Worm (Caenorhabditis elegans) whole organism, L4/young adult: ENCODE results near the gene R07E4.5.

ENCODE experiments used
- W03F9.2 ChIP-seq: fragments of 150-350 bp; optimal IDR thresholded peaks from 2 replicates; lab custom pipeline; 2014; ENCODE audit warnings: missing biosample characterization, missing genetic modification characterization
- dao-5 ChIP-seq: sonication (generic microtip); optimal IDR thresholded peaks from 2 replicates; lab custom pipeline; 2016; ENCODE audit warnings: missing genotype, missing genetic modification characterization, moderate library complexity, missing compliant biosample characterization

ce11 chrX:5923672-5924071 lies 29.3 kb downstream of the R07E4.5 start:
- TF ChIP-seq W03F9.2 (tag; lab: Kevin White, UChicago) (no peak), dao-5 (tag; lab: Kevin White, UChicago) (no peak)
